Worm (Caenorhabditis elegans) whole organism, L2 larva: Measurements from ENCODE around the gene srw-134.

Source experiments
- C34F6.9 ChIP-seq: fragments of 150-350 bp; optimal IDR thresholded peaks from 2 replicates; lab custom pipeline; 2014; ENCODE audit warnings: missing biosample characterization, missing genetic modification characterization
- F13H6.1 ChIP-seq: sonication (generic microtip); optimal IDR thresholded peaks from 2 replicates; lab custom pipeline; 2016; ENCODE audit warnings: missing genetic modification characterization, missing compliant biosample characterization
- R02D3.7 ChIP-seq: fragments of 150-350 bp; optimal IDR thresholded peaks from 2 replicates; lab custom pipeline; 2014; ENCODE audit warnings: missing biosample characterization, missing genetic modification characterization
- Y55F3AM.14 ChIP-seq: fragments of 200-800 bp; sonication (Bioruptor generic); optimal IDR thresholded peaks from 2 replicates; lab custom pipeline; 2018; ENCODE audit warnings: mild to moderate bottlenecking, missing genetic modification characterization, missing compliant biosample characterization
- ZK546.5 ChIP-seq: sonication (generic microtip); optimal IDR thresholded peaks from 2 replicates; lab custom pipeline; 2017; ENCODE audit warnings: missing biosample characterization, missing genetic modification characterization
- alr-1 ChIP-seq: fragments of 150-350 bp; optimal IDR thresholded peaks from 2 replicates; lab custom pipeline; 2014; ENCODE audit warnings: missing biosample characterization, missing genetic modification characterization
- aly-2 ChIP-seq: fragments of 150-350 bp; optimal IDR thresholded peaks from 2 replicates; lab custom pipeline; 2014; ENCODE audit warnings: missing biosample characterization, missing genetic modification characterization
- ama-1 ChIP-seq: fragments of 150-350 bp; optimal IDR thresholded peaks from 2 replicates; lab custom pipeline; 2018; ENCODE audit warnings: inconsistent platforms
- blmp-1 ChIP-seq: sonication (generic microtip); optimal IDR thresholded peaks from 2 replicates; lab custom pipeline; 2017; ENCODE audit warnings: missing genetic modification characterization, mild to moderate bottlenecking, missing compliant biosample characterization, antibody characterized with exemption, moderate library complexity; ENCODE audit not compliant: insufficient read depth
- ceh-16 ChIP-seq: fragments of 150-350 bp; optimal IDR thresholded peaks from 2 replicates; lab custom pipeline; 2014; ENCODE audit warnings: missing biosample characterization, missing genetic modification characterization
- ceh-82 ChIP-seq: fragments of 150-350 bp; optimal IDR thresholded peaks from 2 replicates; lab custom pipeline; 2014; ENCODE audit warnings: missing biosample characterization, missing genetic modification characterization
- crh-2 ChIP-seq: sonication (generic microtip); optimal IDR thresholded peaks from 2 replicates; lab custom pipeline; 2017; ENCODE audit warnings: missing biosample characterization, missing genetic modification characterization
- dmd-4 ChIP-seq: sonication (generic microtip); optimal IDR thresholded peaks from 2 replicates; lab custom pipeline; 2017; ENCODE audit warnings: missing biosample characterization, missing genetic modification characterization
- elt-1 ChIP-seq: fragments of 150-350 bp; optimal IDR thresholded peaks from 2 replicates; lab custom pipeline; 2014; ENCODE audit warnings: missing biosample characterization, missing genetic modification characterization
- elt-3 ChIP-seq: sonication (generic microtip); optimal IDR thresholded peaks from 2 replicates; lab custom pipeline; 2017; ENCODE audit warnings: missing biosample characterization, missing genetic modification characterization
- fos-1 ChIP-seq: fragments of 150-350 bp; optimal IDR thresholded peaks from 2 replicates; lab custom pipeline; 2014; ENCODE audit warnings: missing biosample characterization, missing genetic modification characterization
- gmeb-1 ChIP-seq: fragments of 150-350 bp; optimal IDR thresholded peaks from 2 replicates; lab custom pipeline; 2014; ENCODE audit warnings: missing biosample characterization, missing genetic modification characterization
- lin-13 ChIP-seq: fragments of 150-350 bp; optimal IDR thresholded peaks from 2 replicates; lab custom pipeline; 2014; ENCODE audit warnings: missing biosample characterization, missing genetic modification reagents, missing genetic modification characterization
- lsy-2 ChIP-seq, 2 experiments: fragments of 150-350 bp in 1 of 2; sonication (generic microtip) in 1 of 2; optimal IDR thresholded peaks; 2 replicates each; lab custom pipeline; 2014 to 2017; ENCODE audit warnings: missing biosample characterization in 2 of 2, missing genetic modification characterization in 2 of 2
- mbf-1 ChIP-seq: sonication (generic microtip); optimal IDR thresholded peaks from 2 replicates; lab custom pipeline; 2017; ENCODE audit warnings: missing biosample characterization, missing genetic modification characterization
- mdl-1 ChIP-seq, 2 experiments: fragments of 150-350 bp in 1 of 2; sonication (generic microtip) in 1 of 2; optimal IDR thresholded peaks; 2 replicates each; lab custom pipeline; 2017; ENCODE audit warnings: missing biosample characterization in 2 of 2, missing genetic modification characterization in 2 of 2
- nhr-10 ChIP-seq: sonication (generic microtip); optimal IDR thresholded peaks from 2 replicates; lab custom pipeline; 2017; ENCODE audit warnings: missing biosample characterization, missing genetic modification characterization
- nhr-11 ChIP-seq: fragments of 150-350 bp; optimal IDR thresholded peaks from 2 replicates; lab custom pipeline; 2014; ENCODE audit warnings: missing biosample characterization, missing genetic modification characterization
- nhr-129 ChIP-seq: fragments of 150-350 bp; optimal IDR thresholded peaks from 2 replicates; lab custom pipeline; 2014; ENCODE audit warnings: missing biosample characterization, missing genetic modification characterization
- nhr-21 ChIP-seq: fragments of 150-350 bp; optimal IDR thresholded peaks from 2 replicates; lab custom pipeline; 2014; ENCODE audit warnings: missing biosample characterization, missing genetic modification characterization
- nhr-23 ChIP-seq: fragments of 150-350 bp; optimal IDR thresholded peaks from 2 replicates; lab custom pipeline; 2014; ENCODE audit warnings: missing biosample characterization, missing genetic modification reagents, missing genetic modification characterization
- nhr-237 ChIP-seq: fragments of 150-350 bp; optimal IDR thresholded peaks from 2 replicates; lab custom pipeline; 2014; ENCODE audit warnings: missing biosample characterization, missing genetic modification characterization
- nhr-25 ChIP-seq: fragments of 150-350 bp; sonication (generic microtip); optimal IDR thresholded peaks from 3 replicates; lab custom pipeline; 2014; ENCODE audit warnings: missing biosample characterization, missing genetic modification characterization
- nhr-6 ChIP-seq: fragments of 150-350 bp; optimal IDR thresholded peaks from 2 replicates; lab custom pipeline; 2014; ENCODE audit warnings: missing biosample characterization, missing genetic modification characterization
- peb-1 ChIP-seq: fragments of 150-350 bp; optimal IDR thresholded peaks from 2 replicates; lab custom pipeline; 2014; ENCODE audit warnings: missing biosample characterization, missing genetic modification characterization
- sem-4 ChIP-seq: fragments of 150-350 bp; optimal IDR thresholded peaks from 2 replicates; lab custom pipeline; 2014; ENCODE audit warnings: missing biosample characterization, missing genetic modification reagents, missing genetic modification characterization
- skn-1 ChIP-seq: sonication (generic microtip); optimal IDR thresholded peaks from 2 replicates; lab custom pipeline; 2017; ENCODE audit warnings: missing biosample characterization, missing genetic modification characterization
- sma-3 ChIP-seq: sonication (generic microtip); optimal IDR thresholded peaks from 2 replicates; lab custom pipeline; 2016; ENCODE audit warnings: missing genetic modification reagents, missing genetic modification characterization, missing compliant biosample characterization
- sma-9 ChIP-seq, 2 experiments: fragments of 150-350 bp in 1 of 2; sonication (generic microtip) in 1 of 2; optimal IDR thresholded peaks; 2 replicates each; lab custom pipeline; 2014 to 2016; ENCODE audit warnings: missing genetic modification characterization in 2 of 2, mild to moderate bottlenecking in 1 of 2, missing biosample characterization in 1 of 2, missing compliant biosample characterization in 1 of 2, missing genetic modification reagents in 1 of 2, moderate library complexity in 1 of 2
- snpc-4 ChIP-seq: fragments of 150-350 bp; optimal IDR thresholded peaks from 2 replicates; lab custom pipeline; 2014; ENCODE audit warnings: missing biosample characterization, missing genetic modification characterization
- unc-39 ChIP-seq: fragments of 150-350 bp; optimal IDR thresholded peaks from 2 replicates; lab custom pipeline; 2014; ENCODE audit warnings: missing biosample characterization, missing genetic modification characterization
- unc-55 ChIP-seq: fragments of 150-350 bp; sonication (generic microtip); optimal IDR thresholded peaks from 3 replicates; lab custom pipeline; 2014; ENCODE audit warnings: missing biosample characterization, missing genetic modification reagents, missing genetic modification characterization
- unc-62 ChIP-seq: fragments of 150-350 bp; optimal IDR thresholded peaks from 2 replicates; lab custom pipeline; 2014; ENCODE audit warnings: missing biosample characterization, missing genetic modification reagents, missing genetic modification characterization
- ztf-11 ChIP-seq: sonication (generic microtip); optimal IDR thresholded peaks from 2 replicates; lab custom pipeline; 2017; ENCODE audit warnings: missing biosample characterization, missing genetic modification characterization
- ztf-4 ChIP-seq: fragments of 150-350 bp; optimal IDR thresholded peaks from 2 replicates; lab custom pipeline; 2014; ENCODE audit warnings: missing biosample characterization, missing genetic modification characterization

Gene srw-134

DNA sequence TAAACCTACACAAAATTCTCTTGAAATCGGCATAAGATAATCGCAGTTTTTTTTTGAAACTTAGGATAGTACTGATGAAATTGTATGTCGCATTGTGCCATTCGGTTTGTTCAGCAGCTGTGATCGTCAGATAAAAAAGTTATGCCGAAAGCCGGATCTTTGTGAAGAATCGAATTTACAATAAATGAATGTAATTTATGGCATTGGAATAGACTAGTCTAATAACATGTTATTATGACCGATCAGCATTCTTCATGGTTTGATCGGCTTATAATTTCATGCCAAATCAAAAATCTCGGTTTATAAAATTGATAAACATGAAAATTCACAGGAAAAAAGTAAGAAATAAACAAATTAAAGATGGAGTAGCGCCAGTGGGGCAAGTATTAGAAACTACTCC is at the start of gene srw-134:
TSS of gene srw-134 (minus strand) at position 101 of the 400 bp plus-strand sequence.
- no peak for TF ChIP-seq skn-1
- TF ChIP-seq crh-2: no peak
- no peak for TF ChIP-seq nhr-10 (tag; lab: Kevin White, UChicago)
- no peak for TF ChIP-seq unc-55 (GFP tag; lab: Kevin White, UChicago)
- no peak for TF ChIP-seq ama-1
- TF ChIP-seq ztf-11: no peak

DNA sequence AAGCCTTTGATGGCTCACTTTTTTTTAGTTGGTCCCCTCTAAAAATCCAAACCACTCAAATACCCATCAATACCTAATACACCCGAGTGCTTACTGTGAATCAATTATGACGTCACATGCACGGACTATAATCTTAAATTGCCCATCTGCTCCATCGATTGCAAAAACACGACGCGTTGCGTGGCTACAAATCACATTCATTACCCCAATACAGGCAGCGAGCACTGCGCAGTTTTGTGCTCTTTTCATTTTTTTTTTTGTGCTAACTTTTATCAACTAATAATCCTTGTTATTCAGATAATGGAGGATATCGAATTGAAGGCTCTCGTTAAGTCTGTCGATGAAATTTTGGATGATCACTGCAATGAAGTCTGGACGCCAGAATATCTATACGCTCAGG is 47.7 kb upstream of the srw-134 start, which contains the start of gene Y45G5AM.5:
TSS of gene Y45G5AM.5 (plus strand) at position 301 of the 400 bp plus-strand sequence.
- no peak for TF ChIP-seq nhr-11 (tag; lab: Kevin White, UChicago)
- no peak for TF ChIP-seq sma-3 (GFP tag; lab: Kevin White, UChicago)
- no peak for TF ChIP-seq crh-2
- no peak for TF ChIP-seq aly-2
- TF ChIP-seq nhr-25 (tag; lab: Kevin White, UChicago): no peak
- TF ChIP-seq mdl-1 (tag; optimal IDR thresholded peaks at IDR 0.05; lab: Kevin White, UChicago): no peak
- no peak for TF ChIP-seq nhr-23 (tag; lab: Kevin White, UChicago)
- no peak for TF ChIP-seq nhr-10 (tag; lab: Kevin White, UChicago)
- no peak for TF ChIP-seq elt-1 (tag; lab: Kevin White, UChicago)
- TF ChIP-seq gmeb-1: no peak
- TF ChIP-seq unc-62 (GFP tag; lab: Kevin White, UChicago): no peak
- no peak for TF ChIP-seq sem-4 (tag; lab: Kevin White, UChicago)
- no peak for TF ChIP-seq peb-1 (tag; lab: Kevin White, UChicago)
- no peak for TF ChIP-seq C34F6.9 (tag; lab: Kevin White, UChicago)

DNA sequence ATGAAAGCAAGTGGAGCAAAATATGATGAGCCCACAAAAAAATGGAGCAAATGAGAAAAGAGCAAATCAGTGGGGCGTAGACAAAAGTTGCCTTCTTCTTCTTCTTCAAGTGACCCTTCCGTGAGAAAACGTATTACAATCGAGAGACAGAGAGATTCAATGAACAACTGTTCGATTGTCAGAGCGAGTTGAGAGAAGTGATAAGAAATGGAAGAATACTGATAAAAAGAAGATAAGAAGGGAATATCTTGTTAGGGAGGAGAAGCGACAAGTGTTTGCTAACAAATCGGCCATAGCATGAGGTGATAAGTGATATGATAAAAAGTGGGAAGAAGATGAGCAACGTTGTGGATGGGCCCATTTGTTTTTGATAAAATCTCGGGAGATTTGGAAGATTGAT is 44.9 kb upstream of the srw-134 start:
- TF ChIP-seq nhr-10 (tag; lab: Kevin White, UChicago) (no peak), blmp-1 (tag; lab: Kevin White, UChicago) (no peak), alr-1 (no peak), C34F6.9 (tag; lab: Kevin White, UChicago) (peak; percentile 39), crh-2 (no peak), nhr-11 (tag; lab: Kevin White, UChicago) (no peak), unc-55 (GFP tag; lab: Kevin White, UChicago) (no peak), mbf-1 (no peak), dmd-4 (tag; lab: Kevin White, UChicago) (no peak), elt-3 (tag; lab: Kevin White, UChicago) (no peak), ztf-4 (peak; percentile 34), nhr-129 (tag; lab: Kevin White, UChicago) (peak; percentile 66), elt-1 (tag; lab: Kevin White, UChicago) (no peak), nhr-237 (tag; lab: Kevin White, UChicago) (no peak), nhr-21 (tag; lab: Kevin White, UChicago) (no peak), lsy-2 (tag; optimal IDR thresholded peaks at IDR 0.05; lab: Kevin White, UChicago) (peak in 1 of 2 experiments; percentile 48), ceh-82 (tag; lab: Kevin White, UChicago) (no peak), F13H6.1 (tag; lab: Kevin White, UChicago) (peak; percentile 85), ceh-16 (tag; lab: Kevin White, UChicago) (no peak), unc-62 (GFP tag; lab: Kevin White, UChicago) (no peak), unc-39 (no peak), sma-9 (GFP tag; optimal IDR thresholded peaks at IDR 0.05; lab: Kevin White, UChicago) (peak; percentile 48), sma-9 (tag; optimal IDR thresholded peaks at IDR 0.05; lab: Kevin White, UChicago) (no peak), nhr-6 (tag; lab: Kevin White, UChicago) (no peak), R02D3.7 (tag; lab: Kevin White, UChicago) (no peak), aly-2 (no peak)
- TF ChIP-seq, all 48 proteins: peak for 6

DNA sequence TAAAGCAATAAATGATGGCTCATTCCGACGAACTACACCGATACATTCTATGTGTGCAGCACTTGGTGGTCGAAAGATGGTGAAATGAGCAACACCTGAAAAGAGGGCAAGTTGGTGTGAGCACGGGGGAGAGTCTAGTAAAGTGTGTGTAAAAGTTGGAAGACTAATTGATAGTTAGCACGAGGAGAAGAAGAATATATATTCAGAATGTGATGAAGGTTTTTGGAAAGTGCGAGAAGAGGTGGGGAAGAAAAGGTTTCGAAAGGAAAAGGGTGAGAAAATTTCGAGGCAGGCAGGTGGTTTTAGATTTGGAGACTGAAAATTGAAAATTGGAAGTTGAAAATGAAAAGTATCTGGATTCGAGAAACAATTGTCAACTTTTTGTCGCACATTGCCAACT is 39.8 kb upstream of the srw-134 start, which contains the start of gene Y45G5AM.6:
TSS of gene Y45G5AM.6 (minus strand) at position 101 of the 400 bp plus-strand sequence.
- no peak for TF ChIP-seq lin-13 (GFP tag; lab: Kevin White, UChicago)
- no peak for TF ChIP-seq R02D3.7 (tag; lab: Kevin White, UChicago)
- TF ChIP-seq nhr-129 (tag; lab: Kevin White, UChicago): no peak
- TF ChIP-seq ceh-16 (tag; lab: Kevin White, UChicago): no peak
- no peak for TF ChIP-seq ceh-82 (tag; lab: Kevin White, UChicago)
- no peak for TF ChIP-seq skn-1
- TF ChIP-seq snpc-4 (tag; lab: Kevin White, UChicago): no peak
- no peak for TF ChIP-seq ZK546.5 (tag; lab: Kevin White, UChicago)
- no peak for TF ChIP-seq gmeb-1
- TF ChIP-seq sem-4 (tag; lab: Kevin White, UChicago): no peak
- TF ChIP-seq ztf-11: no peak
- TF ChIP-seq Y55F3AM.14: no peak
- TF ChIP-seq sma-3 (GFP tag; lab: Kevin White, UChicago): no peak
- no peak for TF ChIP-seq unc-55 (GFP tag; lab: Kevin White, UChicago)
- TF ChIP-seq fos-1: no peak
- TF ChIP-seq nhr-10 (tag; lab: Kevin White, UChicago): no peak
